Worm (Caenorhabditis elegans) whole organism, midembryonic: ENCODE measurements around the gene dkf-2.

ENCODE experiments used
- cog-1 ChIP-seq: sonication (generic microtip); optimal IDR thresholded peaks from 2 replicates; lab custom pipeline; 2016; ENCODE audit warnings: missing genetic modification characterization, missing compliant biosample characterization
- flt-1 ChIP-seq: fragments of 200-800 bp; sonication (Bioruptor generic); IDR thresholded peaks from 2 replicates; pipeline ENCODE4 v1.3.6; 2022; ENCODE audit warnings: missing genetic modification characterization, missing compliant biosample characterization
- med-1 ChIP-seq: sonication (generic microtip); optimal IDR thresholded peaks from 2 replicates; lab custom pipeline; 2017; ENCODE audit warnings: missing genetic modification characterization, mild to moderate bottlenecking, missing compliant biosample characterization, antibody characterized with exemption, missing genetic modification reagents; ENCODE audit not compliant: insufficient read depth
- ref-1 ChIP-seq: fragments of 200-800 bp; sonication (Bioruptor generic); conservative IDR thresholded peaks from 2 replicates; pipeline ENCODE4 v1.3.6; 2022; ENCODE audit warnings: missing genetic modification reagents, missing genetic modification characterization, missing compliant biosample characterization
- tab-1 ChIP-seq: fragments of 200-800 bp; sonication (Bioruptor generic); IDR thresholded peaks from 2 replicates; pipeline ENCODE4 v1.3.6; 2022; ENCODE audit warnings: missing genetic modification characterization, missing compliant biosample characterization
- ztf-23 ChIP-seq: fragments of 200-800 bp; sonication (Bioruptor generic); IDR thresholded peaks from 2 replicates; pipeline ENCODE4 v1.3.6; 2022; ENCODE audit warnings: missing genetic modification reagents, missing genetic modification characterization, missing compliant biosample characterization
- ztf-29 ChIP-seq: fragments of 200-800 bp; sonication (Bioruptor generic); IDR thresholded peaks from 2 replicates; pipeline ENCODE4 v1.3.6; 2022; ENCODE audit warnings: missing genetic modification reagents, missing genetic modification characterization, missing compliant biosample characterization

- TF ChIP-seq med-1 (GFP tag; lab: Kevin White, UChicago) (no peak), ztf-23 (GFP tag; lab: Robert Waterston, UW) (no peak), flt-1 (GFP tag; lab: Robert Waterston, UW) (no peak), cog-1 (no peak), ztf-29 (GFP tag; lab: Robert Waterston, UW) (no peak), ref-1 (GFP tag; lab: Robert Waterston, UW) (no peak), tab-1 (GFP tag; lab: Robert Waterston, UW) (no peak)
Observed at ce11 chrV:16808168-16808567, 60.7 kb downstream of the dkf-2 start.
